Worm (Caenorhabditis elegans) whole organism, L1 larva: ENCODE data around the gene T09A5.15.

Experiments
- ceh-63 ChIP-seq: fragments of 200-800 bp; sonication (Bioruptor generic); optimal IDR thresholded peaks from 2 replicates; lab custom pipeline; 2018; ENCODE audit warnings: mild to moderate bottlenecking, missing genetic modification characterization, missing compliant biosample characterization
- elt-2 ChIP-seq: sonication (generic microtip); optimal IDR thresholded peaks from 2 replicates; lab custom pipeline; 2016; ENCODE audit warnings: missing genetic modification characterization, mild to moderate bottlenecking, inconsistent platforms, missing compliant biosample characterization, missing genetic modification reagents
- isw-1 ChIP-seq: fragments of 200-800 bp; sonication (Bioruptor generic); IDR thresholded peaks from 2 replicates; pipeline ENCODE4 v1.3.6; 2022; ENCODE audit warnings: missing genetic modification characterization, missing compliant biosample characterization
- pqm-1 ChIP-seq: sonication (generic microtip); optimal IDR thresholded peaks from 3 replicates; lab custom pipeline; 2017; ENCODE audit warnings: missing biosample characterization, missing genetic modification characterization
- snpc-4 ChIP-seq: fragments of 150-350 bp; optimal IDR thresholded peaks from 2 replicates; lab custom pipeline; 2014; ENCODE audit warnings: missing biosample characterization, missing genetic modification characterization
- sptf-1 ChIP-seq: fragments of 150-350 bp; optimal IDR thresholded peaks from 2 replicates; lab custom pipeline; 2014; ENCODE audit warnings: missing biosample characterization, missing genetic modification characterization

ce11 chrII:7900762-7901161 lies 43.0 kb downstream of the T09A5.15 start:
- TF ChIP-seq pqm-1 (no peak), isw-1 (GFP tag; lab: Robert Waterston, UW) (no peak), sptf-1 (tag; lab: Kevin White, UChicago) (no peak), ceh-63 (GFP tag; lab: Kevin White, UChicago) (no peak), elt-2 (tag; lab: Kevin White, UChicago) (no peak), snpc-4 (no peak)
